Worm (Caenorhabditis elegans): ENCODE results near the gene F35B3.7.
A peak's percentile ranks its signal among the peaks of the same experiment; 100 is the strongest.

Gene F35B3.7

DNA sequence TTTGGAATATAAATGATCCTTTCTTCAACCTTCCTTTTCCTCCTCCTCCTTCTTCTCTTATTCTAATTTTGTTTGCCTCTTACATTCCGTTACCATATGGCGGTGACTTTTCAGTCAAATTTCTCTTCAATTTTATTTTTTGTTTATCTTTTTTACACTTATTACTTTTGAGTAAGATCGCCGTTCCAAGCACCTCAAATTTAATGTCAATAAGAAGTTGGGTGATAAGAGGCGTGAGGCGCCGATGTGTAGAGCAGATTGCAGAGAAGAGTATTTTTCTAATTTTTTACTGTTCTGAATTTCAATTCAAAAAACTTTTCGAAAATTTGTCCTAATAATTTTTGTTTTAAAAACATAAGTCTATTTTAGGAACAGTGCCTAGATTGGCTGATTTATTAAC is 48.5 kb downstream of the F35B3.7 start:
- TF ChIP-seq elt-2 (tag; optimal IDR thresholded peaks at IDR 0.05) (no peak), ceh-82 (tag; optimal IDR thresholded peaks at IDR 0.05) (no peak), ces-1 (GFP tag; optimal IDR thresholded peaks at IDR 0.05) (no peak), egl-27 (tag; optimal IDR thresholded peaks at IDR 0.05) (no peak), unc-98 (GFP tag; IDR thresholded peaks at IDR 0.05) (no peak), nhr-71 (tag; optimal IDR thresholded peaks at IDR 0.05) (no peak), skn-1 (tag; optimal IDR thresholded peaks at IDR 0.05) (no peak), efl-1 (optimal IDR thresholded peaks at IDR 0.05) (no peak), efl-1 (GFP tag; optimal IDR thresholded peaks at IDR 0.05 in 1 of 2) (no peak), unc-86 (tag; optimal IDR thresholded peaks at IDR 0.05) (no peak), irx-1 (tag; optimal IDR thresholded peaks at IDR 0.05) (no peak), nhr-12 (tag; optimal IDR thresholded peaks at IDR 0.05) (no peak), unc-130 (tag; optimal IDR thresholded peaks at IDR 0.05) (no peak), sox-4 (tag; optimal IDR thresholded peaks at IDR 0.05) (no peak), nhr-20 (tag; optimal IDR thresholded peaks at IDR 0.05) (no peak), C04F5.9 (tag; optimal IDR thresholded peaks at IDR 0.05) (no peak), zag-1 (tag; optimal IDR thresholded peaks at IDR 0.05) (no peak), aha-1 (tag; optimal IDR thresholded peaks at IDR 0.05) (no peak)

DNA sequence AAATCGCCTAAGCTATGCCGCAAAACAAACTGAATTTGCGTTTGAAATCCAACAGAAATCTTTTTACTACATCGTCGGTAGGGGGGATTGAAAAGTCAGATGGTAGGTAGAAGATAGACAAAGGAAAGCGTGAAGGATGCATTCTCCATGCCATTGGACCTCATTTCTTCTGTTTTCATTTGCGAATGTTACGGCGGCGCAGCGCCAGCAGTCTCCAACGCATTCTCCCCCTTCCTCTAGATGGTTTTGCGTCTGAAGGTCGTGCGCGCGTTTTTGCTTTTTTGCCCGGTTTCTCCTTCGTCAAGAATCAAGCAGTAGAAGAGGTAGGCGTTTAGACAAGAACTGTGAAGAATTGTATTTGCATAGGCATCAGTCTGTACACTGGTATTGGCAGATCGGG is 49.4 kb downstream of the F35B3.7 start:
- no peak for TF ChIP-seq ama-1 (optimal IDR thresholded peaks at IDR 0.05)
- TF ChIP-seq mef-2 (tag; optimal IDR thresholded peaks at IDR 0.05) = no peak
- TF ChIP-seq ceh-90 (tag; optimal IDR thresholded peaks at IDR 0.05) = no peak
- TF ChIP-seq snu-23 (GFP tag; optimal IDR thresholded peaks at IDR 0.05) = peak; percentile 12
- no peak for TF ChIP-seq egl-13 (tag; optimal IDR thresholded peaks at IDR 0.05)
- no peak for TF ChIP-seq ets-5 (GFP tag; IDR thresholded peaks at IDR 0.05)
- no peak for TF ChIP-seq nhr-237 (tag; optimal IDR thresholded peaks at IDR 0.05)
- TF ChIP-seq egl-27 (tag; optimal IDR thresholded peaks at IDR 0.05) = no peak
- TF ChIP-seq ces-1 (GFP tag; optimal IDR thresholded peaks at IDR 0.05) = no peak
- TF ChIP-seq nhr-20 (tag; optimal IDR thresholded peaks at IDR 0.05) = no peak
- TF ChIP-seq swsn-7 (tag; optimal IDR thresholded peaks at IDR 0.05) = no peak
- TF ChIP-seq mdl-1 (tag; optimal IDR thresholded peaks at IDR 0.05) = no peak
- no peak for TF ChIP-seq nhr-76 (tag; optimal IDR thresholded peaks at IDR 0.05)
- peak; percentile 28 for TF ChIP-seq lin-14 (GFP tag; optimal IDR thresholded peaks at IDR 0.05)
- TF ChIP-seq unc-62 (GFP tag; optimal IDR thresholded peaks at IDR 0.05) = no peak
- no peak for TF ChIP-seq C04F5.9 (tag; optimal IDR thresholded peaks at IDR 0.05)
- TF ChIP-seq blmp-1 (tag; optimal IDR thresholded peaks at IDR 0.05) = peak; percentile 92
- no peak for TF ChIP-seq unc-98 (GFP tag; IDR thresholded peaks at IDR 0.05)
- no peak for TF ChIP-seq jun-1 (tag; optimal IDR thresholded peaks at IDR 0.05)
- no peak for TF ChIP-seq Y116A8C.19 (tag; optimal IDR thresholded peaks at IDR 0.05; ENCODE audit: borderline replicate concordance)
- no peak for TF ChIP-seq vab-15 (tag; optimal IDR thresholded peaks at IDR 0.05)
- TF ChIP-seq ztf-11 (tag; optimal IDR thresholded peaks at IDR 0.05) = no peak
- TF ChIP-seq nhr-71 (tag; optimal IDR thresholded peaks at IDR 0.05) = no peak
- TF ChIP-seq nhr-85 (tag) = peak; percentile 67
- no peak for TF ChIP-seq unc-30 (tag; optimal IDR thresholded peaks at IDR 0.05)
- no peak for TF ChIP-seq zip-4 (GFP tag; optimal IDR thresholded peaks at IDR 0.05)

DNA sequence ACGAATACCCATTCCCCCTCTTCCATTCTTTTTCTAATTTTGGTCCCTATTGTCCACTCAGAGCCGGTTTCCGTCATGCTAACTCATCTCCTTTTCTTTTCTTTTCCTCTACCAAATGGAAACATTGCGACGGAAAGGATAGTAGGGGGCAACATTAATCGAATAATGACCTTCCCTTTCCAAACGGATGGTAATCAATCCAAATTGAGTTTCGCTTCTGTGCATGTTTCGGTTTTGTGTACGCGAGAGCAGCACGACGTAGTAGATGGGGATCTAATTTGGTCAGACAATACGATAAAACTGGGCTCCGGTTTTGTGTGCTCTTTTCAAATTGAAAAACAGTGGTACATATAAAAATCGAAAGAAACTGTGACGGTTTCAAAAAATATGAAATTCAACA is 51.4 kb downstream of the F35B3.7 start:
- TF ChIP-seq efl-3 (GFP tag; optimal IDR thresholded peaks at IDR 0.05) (no peak), unc-130 (tag; optimal IDR thresholded peaks at IDR 0.05) (no peak), skn-1 (tag; optimal IDR thresholded peaks at IDR 0.05) (no peak), nhr-20 (tag; optimal IDR thresholded peaks at IDR 0.05) (no peak), ets-5 (GFP tag; IDR thresholded peaks at IDR 0.05) (no peak), nhr-28 (tag; optimal IDR thresholded peaks at IDR 0.05) (no peak), nhr-71 (tag; optimal IDR thresholded peaks at IDR 0.05) (no peak), ztf-4 (tag; optimal IDR thresholded peaks at IDR 0.05) (no peak), nhr-19 (GFP tag; conservative IDR thresholded peaks at IDR 0.05) (no peak), aha-1 (tag; optimal IDR thresholded peaks at IDR 0.05) (no peak), unc-98 (GFP tag; IDR thresholded peaks at IDR 0.05) (no peak), xbp-1 (tag; optimal IDR thresholded peaks at IDR 0.05) (no peak), irx-1 (tag; optimal IDR thresholded peaks at IDR 0.05) (no peak), egl-27 (tag; optimal IDR thresholded peaks at IDR 0.05) (no peak), nhr-47 (tag; optimal IDR thresholded peaks at IDR 0.05) (peak; percentile 41), dpl-1 (GFP tag; optimal IDR thresholded peaks at IDR 0.05) (no peak), nhr-84 (tag; optimal IDR thresholded peaks at IDR 0.05) (no peak), lir-3 (tag; optimal IDR thresholded peaks at IDR 0.05; ENCODE audit: poor library complexity) (no peak), hlh-4 (tag; optimal IDR thresholded peaks at IDR 0.05) (no peak), lin-39 (tag; optimal IDR thresholded peaks at IDR 0.05) (no peak), mab-9 (GFP tag; IDR thresholded peaks at IDR 0.05) (no peak), lin-14 (GFP tag; optimal IDR thresholded peaks at IDR 0.05) (peak; percentile 89), lsy-2 (tag; optimal IDR thresholded peaks at IDR 0.05) (peak in 1 of 2 experiments; percentile 11), fkh-10 (GFP tag; optimal IDR thresholded peaks at IDR 0.05) (no peak)

Measured in whole organism, L1 larva.